Worm (Caenorhabditis elegans): ENCODE data around the gene daf-7.

DNA sequence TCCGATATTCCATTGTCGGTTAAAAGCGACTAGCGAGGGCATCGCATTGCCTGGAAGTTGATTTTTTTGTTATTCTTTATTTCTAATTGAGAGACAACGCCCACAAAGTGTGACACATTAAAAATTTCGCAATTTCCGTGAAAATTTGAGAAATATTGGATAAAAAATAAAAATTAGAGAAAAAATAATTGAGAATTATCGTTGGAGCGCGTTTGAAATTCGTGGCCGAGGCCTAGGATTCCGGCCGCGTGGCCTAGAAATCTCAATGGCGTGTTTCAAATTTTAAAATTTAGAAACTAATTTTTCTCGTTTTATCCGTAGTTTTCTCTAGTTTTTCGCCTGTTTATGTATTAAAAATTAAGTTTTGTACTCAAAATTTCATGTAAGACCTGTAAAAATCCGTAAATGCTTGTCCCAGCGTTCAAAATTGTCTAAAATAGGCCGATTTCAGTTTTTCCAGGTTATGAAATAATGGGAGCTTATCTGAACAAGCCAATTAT lies 28.3 kb upstream of the daf-7 start, which contains the start of the genes dagl-2 and ppm-1.G:
- peak; percentile 74 for TF ChIP-seq egl-13 (tag; optimal IDR thresholded peaks at IDR 0.05)
- TF ChIP-seq elt-2 (tag; optimal IDR thresholded peaks at IDR 0.05) = peak; percentile 37
- TF ChIP-seq nhr-237 (tag; optimal IDR thresholded peaks at IDR 0.05) = no peak
- TF ChIP-seq unc-62 (GFP tag; optimal IDR thresholded peaks at IDR 0.05) = no peak
- TF ChIP-seq sox-4 (tag; optimal IDR thresholded peaks at IDR 0.05) = peak; percentile 62
- TF ChIP-seq mdl-1 (tag; optimal IDR thresholded peaks at IDR 0.05) = peak in 1 of 2 experiments; percentile 22
- peak in 1 of 2 experiments; percentile 82 for TF ChIP-seq ztf-11 (tag; optimal IDR thresholded peaks at IDR 0.05)

Measured in whole organism, L1 larva.